5 fruit fly cellular contexts compared by ENCODE assay signal in the genomic region with DNA sequence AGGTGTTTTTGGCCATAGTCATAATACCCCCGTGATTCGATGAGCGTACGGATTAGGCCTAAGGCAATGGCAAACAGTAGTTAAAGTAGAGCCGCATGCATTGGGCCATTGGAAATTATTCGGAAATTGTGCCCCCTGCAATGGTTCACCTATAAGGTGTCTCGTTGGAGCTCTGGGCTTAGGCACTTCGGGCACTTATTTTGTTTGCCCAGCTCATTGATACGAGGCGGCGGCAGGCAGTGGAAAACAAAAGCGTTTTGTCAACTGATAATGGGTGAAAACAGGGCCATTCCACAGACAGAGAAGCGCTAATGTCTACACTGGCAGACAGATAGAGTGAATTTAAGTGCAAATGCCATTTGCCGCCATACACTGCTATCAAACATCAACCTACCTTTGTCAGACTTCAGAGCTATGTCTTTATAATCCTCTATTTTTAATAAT.
TF ChIP-seq lines count a peak whose summit lies in the region.

No protein-coding gene starts in this region.

- no peak for TF ChIP-seq CTCF in whole organism, embryonic (GFP tag; optimal IDR thresholded peaks at IDR 0.05; lab: Kevin White, UChicago)

TF ChIP-seq in whole organism, adult, 20 proteins besides CTCF, POLR2A, EP300 and RAD21 (continues in another document):
- TF ChIP-seq CG5204 (GFP tag; optimal IDR thresholded peaks at IDR 0.05; lab: Kevin White, UChicago) (no peak), Mnt (GFP tag; optimal IDR thresholded peaks at IDR 0.05; lab: Kevin White, UChicago) (peak; percentile 24), cic (GFP tag; optimal IDR thresholded peaks at IDR 0.05; lab: Kevin White, UChicago) (peak; percentile 78), bab1 (GFP tag; optimal IDR thresholded peaks at IDR 0.05; lab: Kevin White, UChicago) (no peak), toe (GFP tag; optimal IDR thresholded peaks at IDR 0.05; lab: Kevin White, UChicago) (peak; percentile 39), Crg-1 (GFP tag; optimal IDR thresholded peaks at IDR 0.05; lab: Kevin White, UChicago) (no peak), CG14711 (tag; optimal IDR thresholded peaks at IDR 0.05; lab: Kevin White, UChicago) (no peak), Hr96 (GFP tag; optimal IDR thresholded peaks at IDR 0.05; lab: Kevin White, UChicago) (no peak), CG7101 (tag; optimal IDR thresholded peaks at IDR 0.05; lab: Kevin White, UChicago) (no peak), CG1620 (GFP tag; optimal IDR thresholded peaks at IDR 0.05; lab: Kevin White, UChicago) (peak; percentile 37), CG33017 (tag; optimal IDR thresholded peaks at IDR 0.05; lab: Kevin White, UChicago) (no peak), cnc (optimal IDR thresholded peaks at IDR 0.05; lab: Kevin White, UChicago) (no peak), CG11617 (GFP tag; optimal IDR thresholded peaks at IDR 0.05; lab: Kevin White, UChicago) (no peak), ovo (GFP tag; optimal IDR thresholded peaks at IDR 0.05; lab: Kevin White, UChicago) (peak; percentile 15), CG7045 (GFP tag; optimal IDR thresholded peaks at IDR 0.05; lab: Kevin White, UChicago) (no peak), Clk (GFP tag; optimal IDR thresholded peaks at IDR 0.05; lab: Kevin White, UChicago) (peak; percentile 29), CG12768 (GFP tag; optimal IDR thresholded peaks at IDR 0.05; lab: Kevin White, UChicago) (peak; percentile 47), tj (GFP tag; optimal IDR thresholded peaks at IDR 0.05; lab: Kevin White, UChicago) (no peak)

TF ChIP-seq in whole organism, embryonic, 481 proteins besides CTCF, POLR2A, EP300 and RAD21 (continues in another document):
- TF ChIP-seq CG18011 (GFP tag; optimal IDR thresholded peaks at IDR 0.05; lab: Kevin White, UChicago) (no peak), Nf-YB (GFP tag; optimal IDR thresholded peaks at IDR 0.05; lab: Kevin White, UChicago) (no peak), fu2 (GFP tag; optimal IDR thresholded peaks at IDR 0.05; lab: Kevin White, UChicago) (no peak), ssp (GFP tag; IDR thresholded peaks at IDR 0.05; lab: Robert Waterston, UW) (0 out of 2 replicates have a peak, but pooled peaks have one; percentile 11), Bdp1 (GFP tag; optimal IDR thresholded peaks at IDR 0.05; lab: Kevin White, UChicago) (peak; percentile 4), CG10543 (GFP tag; optimal IDR thresholded peaks at IDR 0.05; lab: Kevin White, UChicago) (peak; percentile 30), sens (GFP tag; lab: Kevin White, UChicago) (peak; percentile 75), CG3847 (GFP tag; IDR thresholded peaks at IDR 0.05; lab: Robert Waterston, UW) (0 out of 2 replicates have a peak, but pooled peaks have one; percentile 32), CG10321 (GFP tag; IDR thresholded peaks at IDR 0.05; lab: Robert Waterston, UW) (no peak), Aef1 (GFP tag; IDR thresholded peaks at IDR 0.05; lab: Robert Waterston, UW) (peak; percentile 41; the same call in 1 of the 3 replicates), CG11093 (GFP tag; IDR thresholded peaks at IDR 0.05; lab: Robert Waterston, UW) (no peak), NfI (GFP tag; optimal IDR thresholded peaks at IDR 0.05; lab: Kevin White, UChicago) (peak; percentile 4), onecut (GFP tag; IDR thresholded peaks at IDR 0.05; lab: Robert Waterston, UW) (no peak), trem (tag; optimal IDR thresholded peaks at IDR 0.05; lab: Kevin White, UChicago) (no peak), sob (GFP tag; IDR thresholded peaks at IDR 0.05; lab: Robert Waterston, UW) (0 out of 2 replicates have a peak, but pooled peaks have one; percentile 43), pan (optimal IDR thresholded peaks at IDR 0.05; lab: Kevin White, UChicago) (no peak), pan (GFP tag; optimal IDR thresholded peaks at IDR 0.05 in 1 of 2, IDR thresholded peaks at IDR 0.05 in 1 of 2) (peak in 1 of 2 experiments; percentile 55)

TF ChIP-seq in whole organism, prepupa, 60 proteins besides CTCF, POLR2A, EP300 and RAD21 (continues in another document):
- TF ChIP-seq CG4318 (GFP tag; optimal IDR thresholded peaks at IDR 0.05; lab: Kevin White, UChicago) (no peak), net (GFP tag; optimal IDR thresholded peaks at IDR 0.05; lab: Kevin White, UChicago) (no peak), CG6792 (GFP tag; optimal IDR thresholded peaks at IDR 0.05; lab: Kevin White, UChicago) (no peak), CG8119 (GFP tag; IDR thresholded peaks at IDR 0.05; lab: Robert Waterston, UW) (no peak), salr (GFP tag; optimal IDR thresholded peaks at IDR 0.05; lab: Kevin White, UChicago) (no peak), Sox15 (GFP tag; optimal IDR thresholded peaks at IDR 0.05; lab: Kevin White, UChicago) (no peak), CG9139 (GFP tag; optimal IDR thresholded peaks at IDR 0.05; lab: Kevin White, UChicago) (no peak), dac (GFP tag; optimal IDR thresholded peaks at IDR 0.05; lab: Kevin White, UChicago) (no peak), CG8319 (GFP tag; optimal IDR thresholded peaks at IDR 0.05; lab: Kevin White, UChicago) (no peak), lz (GFP tag; optimal IDR thresholded peaks at IDR 0.05; lab: Kevin White, UChicago) (no peak), Ets21C (GFP tag; optimal IDR thresholded peaks at IDR 0.05; lab: Kevin White, UChicago) (no peak), CG6163 (GFP tag; IDR thresholded peaks at IDR 0.05; lab: Robert Waterston, UW) (no peak; the same call in 2 of the 3 replicates), CG10669 (GFP tag; optimal IDR thresholded peaks at IDR 0.05; lab: Kevin White, UChicago) (no peak), spab (GFP tag; optimal IDR thresholded peaks at IDR 0.05; lab: Kevin White, UChicago) (no peak), Gug (GFP tag; IDR thresholded peaks at IDR 0.05; lab: Robert Waterston, UW) (peak; percentile 33), achi (GFP tag; optimal IDR thresholded peaks at IDR 0.05; lab: Kevin White, UChicago) (no peak), acj6 (GFP tag; optimal IDR thresholded peaks at IDR 0.05; lab: Kevin White, UChicago) (no peak), Met (GFP tag; optimal IDR thresholded peaks at IDR 0.05; lab: Kevin White, UChicago) (peak; percentile 20), Eip93F (GFP tag; optimal IDR thresholded peaks at IDR 0.05; lab: Kevin White, UChicago) (no peak)

TF ChIP-seq in whole organism, pupa, 21 proteins besides CTCF, POLR2A, EP300 and RAD21:
- TF ChIP-seq CG8159 (tag; optimal IDR thresholded peaks at IDR 0.05; lab: Kevin White, UChicago) (no peak), CG32121 (GFP tag; IDR thresholded peaks at IDR 0.05; lab: Robert Waterston, UW) (0 out of 2 replicates have a peak, but pooled peaks have one; percentile 9), CG4496 (GFP tag; IDR thresholded peaks at IDR 0.05; lab: Robert Waterston, UW) (peak; percentile 63; the same call in 2 of the 3 replicates)

TF ChIP-seq in whole organism, wandering third instar larva, 38 proteins besides CTCF, POLR2A, EP300 and RAD21:
- TF ChIP-seq Hr83 (GFP tag; optimal IDR thresholded peaks at IDR 0.05; lab: Kevin White, UChicago; ENCODE audit: poor library complexity, severe bottlenecking) (peak; percentile 1), CG9705 (GFP tag; optimal IDR thresholded peaks at IDR 0.05; lab: Kevin White, UChicago) (no peak), psq (GFP tag; optimal IDR thresholded peaks at IDR 0.05; lab: Kevin White, UChicago) (no peak), ey (GFP tag; optimal IDR thresholded peaks at IDR 0.05; lab: Kevin White, UChicago) (no peak), Hr78 (GFP tag; optimal IDR thresholded peaks at IDR 0.05; lab: Kevin White, UChicago) (no peak), dsf (GFP tag; optimal IDR thresholded peaks at IDR 0.05; lab: Kevin White, UChicago; ENCODE audit: borderline replicate concordance) (no peak), sage (GFP tag; optimal IDR thresholded peaks at IDR 0.05; lab: Kevin White, UChicago) (no peak), foxo (GFP tag; optimal IDR thresholded peaks at IDR 0.05; lab: Kevin White, UChicago) (peak in 1 of 2 experiments; percentile 14), rgr (GFP tag; optimal IDR thresholded peaks at IDR 0.05; lab: Kevin White, UChicago) (peak; percentile 28), Dif (GFP tag; optimal IDR thresholded peaks at IDR 0.05; lab: Kevin White, UChicago; ENCODE audit: partially characterized antibody) (no peak), N (GFP tag; optimal IDR thresholded peaks at IDR 0.05; lab: Kevin White, UChicago) (no peak), brk (GFP tag; optimal IDR thresholded peaks at IDR 0.05; lab: Kevin White, UChicago) (no peak), jim (GFP tag; optimal IDR thresholded peaks at IDR 0.05; lab: Kevin White, UChicago) (no peak), HLH106 (tag; optimal IDR thresholded peaks at IDR 0.05; lab: Kevin White, UChicago) (no peak), h (GFP tag; optimal IDR thresholded peaks at IDR 0.05; lab: Kevin White, UChicago) (peak; percentile 46), Hnf4 (GFP tag; optimal IDR thresholded peaks at IDR 0.05; lab: Kevin White, UChicago) (no peak), Rel (GFP tag; optimal IDR thresholded peaks at IDR 0.05; lab: Kevin White, UChicago) (no peak), Rel (tag; optimal IDR thresholded peaks at IDR 0.05; lab: Kevin White, UChicago) (peak; percentile 46)
